Worm (Caenorhabditis elegans) whole organism, L3 larva: Measurements from ENCODE around the gene gly-8.

ENCODE experiments used
- ama-1 ChIP-seq: fragments of 150-350 bp; optimal IDR thresholded peaks from 2 replicates; lab custom pipeline; 2018
- nhr-11 ChIP-seq: fragments of 150-350 bp; optimal IDR thresholded peaks from 2 replicates; lab custom pipeline; 2014; ENCODE audit warnings: missing biosample characterization, missing genetic modification characterization
- nhr-237 ChIP-seq: fragments of 150-350 bp; optimal IDR thresholded peaks from 2 replicates; lab custom pipeline; 2014; ENCODE audit warnings: missing biosample characterization, missing genetic modification characterization
- pqm-1 ChIP-seq: fragments of 150-350 bp; optimal IDR thresholded peaks from 2 replicates; lab custom pipeline; 2017; ENCODE audit warnings: missing biosample characterization, missing genetic modification characterization, inconsistent platforms
- snpc-4 ChIP-seq: fragments of 150-350 bp; optimal IDR thresholded peaks from 2 replicates; lab custom pipeline; 2014; ENCODE audit warnings: missing biosample characterization, missing genetic modification characterization
- unc-62 ChIP-seq: fragments of 150-350 bp; sonication (generic microtip); optimal IDR thresholded peaks from 4 replicates; lab custom pipeline; 2014; ENCODE audit warnings: missing biosample characterization, missing genetic modification reagents, missing genetic modification characterization
- ztf-4 ChIP-seq: fragments of 150-350 bp; optimal IDR thresholded peaks from 2 replicates; lab custom pipeline; 2014; ENCODE audit warnings: missing biosample characterization, missing genetic modification characterization

DNA sequence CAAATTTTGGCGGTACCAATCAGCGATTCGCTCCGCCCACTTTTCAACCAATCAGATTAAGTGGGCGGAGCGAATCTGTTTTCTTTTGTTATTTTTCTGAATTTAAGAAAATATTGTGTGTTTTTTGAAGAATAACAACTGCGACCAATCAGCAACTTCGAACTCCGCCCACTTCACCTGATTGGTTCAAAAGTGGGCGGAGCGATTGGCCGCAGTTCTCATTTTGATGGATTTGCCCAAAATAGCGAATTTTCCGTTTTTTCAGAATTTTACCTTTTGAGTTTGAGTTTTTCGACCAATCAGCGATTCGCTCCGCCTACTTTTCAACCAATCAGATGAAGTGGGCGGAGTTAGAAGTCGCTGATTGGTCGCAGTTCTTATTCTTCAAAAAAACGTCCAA lies 35.7 kb upstream of the gly-8 start:
- TF ChIP-seq snpc-4 (tag; lab: Kevin White, UChicago) (no peak), ztf-4 (no peak), nhr-11 (tag; lab: Kevin White, UChicago) (no peak), unc-62 (GFP tag; lab: Kevin White, UChicago) (no peak), nhr-237 (tag; lab: Kevin White, UChicago) (no peak), ama-1 (lab: Kevin White, UChicago) (no peak), pqm-1 (tag; lab: Kevin White, UChicago) (no peak)
